Fruit fly (Drosophila melanogaster): ENCODE results near the gene D19B.

D19B gene

DNA sequence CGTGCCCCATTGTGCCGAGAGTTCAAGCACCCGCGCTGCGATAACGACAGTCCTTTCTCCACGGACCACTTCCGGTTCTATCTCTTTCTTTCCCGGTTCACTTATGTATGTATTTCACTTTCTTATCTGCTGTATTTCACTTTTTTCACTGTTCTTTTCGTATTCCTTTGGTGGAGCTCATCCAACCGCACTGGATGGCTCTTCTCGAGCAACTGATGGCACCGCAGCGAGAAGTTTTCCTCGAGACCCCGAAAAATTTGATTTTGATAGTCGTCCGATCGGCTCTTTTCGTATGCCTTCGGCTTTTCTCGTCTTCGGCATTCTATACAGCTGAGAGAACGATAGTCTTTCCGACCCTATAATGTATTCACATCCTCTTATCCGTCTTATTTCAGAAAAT, 33.1 kb upstream of the D19B start, which contains the start of gene LanA (continued):
- TF ChIP-seq otp (GFP tag; IDR thresholded peaks at IDR 0.05): peak; percentile 31; the same call in 1 of the 3 replicates
- peak; percentile 27; the same call in 1 of the 2 replicates for TF ChIP-seq CG32532 (GFP tag; IDR thresholded peaks at IDR 0.05)

DNA sequence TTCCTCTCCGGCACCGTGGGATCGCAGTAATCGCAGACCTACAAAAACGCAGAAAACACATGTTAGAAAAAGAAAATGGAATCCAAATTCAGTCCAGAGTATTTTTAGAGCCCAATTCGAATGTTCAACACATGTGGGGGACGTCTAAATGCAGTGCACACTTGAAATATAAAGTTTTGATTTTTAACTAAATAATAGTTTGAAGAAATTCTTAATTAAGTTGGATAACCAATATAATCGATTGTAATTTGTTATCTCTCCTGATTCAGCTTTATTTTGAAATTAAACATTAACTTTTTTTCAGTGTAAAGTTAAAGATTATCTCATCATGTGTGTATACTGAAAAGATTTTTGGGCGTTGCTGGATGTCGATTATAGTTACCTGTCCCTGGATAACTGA, 32.5 kb upstream of the D19B start:
- peak; percentile 48; the same call in 1 of the 3 replicates for TF ChIP-seq CG11093 (GFP tag; IDR thresholded peaks at IDR 0.05)
- peak; percentile 13 for TF ChIP-seq Dad (GFP tag; optimal IDR thresholded peaks at IDR 0.05)
- no peak for TF ChIP-seq Dbx (GFP tag; IDR thresholded peaks at IDR 0.05)
- TF ChIP-seq Ada2b (GFP tag; IDR thresholded peaks at IDR 0.05): peak; percentile 39; the same call in 1 of the 2 replicates
- peak; percentile 88 for TF ChIP-seq CG8388 (GFP tag; optimal IDR thresholded peaks at IDR 0.05)
- TF ChIP-seq tap (tag; optimal IDR thresholded peaks at IDR 0.05): peak; percentile 78
- TF ChIP-seq repo (GFP tag; optimal IDR thresholded peaks at IDR 0.05): no peak
- peak; percentile 76 for TF ChIP-seq az2 (GFP tag; optimal IDR thresholded peaks at IDR 0.05)
- no peak for TF ChIP-seq tio (GFP tag; optimal IDR thresholded peaks at IDR 0.05)
- peak; percentile 21 for TF ChIP-seq CG8944 (GFP tag; optimal IDR thresholded peaks at IDR 0.05)
- peak; percentile 67 for TF ChIP-seq CG2202 (tag; optimal IDR thresholded peaks at IDR 0.05)
- peak; percentile 53 for TF ChIP-seq CG16863 (GFP tag; optimal IDR thresholded peaks at IDR 0.05)
- TF ChIP-seq schlank (tag; optimal IDR thresholded peaks at IDR 0.05): no peak
- no peak for TF ChIP-seq CG17912 (GFP tag; optimal IDR thresholded peaks at IDR 0.05)
- TF ChIP-seq cad (GFP tag; optimal IDR thresholded peaks at IDR 0.05): no peak
- TF ChIP-seq Hey (tag; optimal IDR thresholded peaks at IDR 0.05): no peak
- no peak for TF ChIP-seq nau (GFP tag; optimal IDR thresholded peaks at IDR 0.05)
- TF ChIP-seq pan (optimal IDR thresholded peaks at IDR 0.05): no peak
- peak in 1 of 2 experiments; percentile 76 for TF ChIP-seq pan (GFP tag; optimal IDR thresholded peaks at IDR 0.05 in 1 of 2, IDR thresholded peaks at IDR 0.05 in 1 of 2)
- TF ChIP-seq exex (tag; optimal IDR thresholded peaks at IDR 0.05): no peak
- peak; percentile 6 for TF ChIP-seq CG6683 (GFP tag; optimal IDR thresholded peaks at IDR 0.05)
- TF ChIP-seq CG18262 (tag; optimal IDR thresholded peaks at IDR 0.05): peak; percentile 90
- TF ChIP-seq HHEX (GFP tag; optimal IDR thresholded peaks at IDR 0.05): no peak
- TF ChIP-seq pita (GFP tag; optimal IDR thresholded peaks at IDR 0.05): no peak
- peak; percentile 49; the same call in 1 of the 3 replicates for TF ChIP-seq Aef1 (GFP tag; IDR thresholded peaks at IDR 0.05)
- peak; percentile 69 for TF ChIP-seq HLH3B (GFP tag; IDR thresholded peaks at IDR 0.05)
- peak; percentile 52 for TF ChIP-seq zen (tag; optimal IDR thresholded peaks at IDR 0.05)
- no peak for TF ChIP-seq BtbVII (GFP tag; optimal IDR thresholded peaks at IDR 0.05)
- TF ChIP-seq CG6813 (GFP tag; optimal IDR thresholded peaks at IDR 0.05): peak; percentile 40
- TF ChIP-seq p53 (GFP tag; optimal IDR thresholded peaks at IDR 0.05): no peak
- TF ChIP-seq CG8924 (tag; optimal IDR thresholded peaks at IDR 0.05): peak; percentile 63
- no peak for TF ChIP-seq rib (GFP tag; IDR thresholded peaks at IDR 0.05)
- peak; percentile 5 for TF ChIP-seq CG12071 (GFP tag; optimal IDR thresholded peaks at IDR 0.05)
- peak; percentile 67 for TF ChIP-seq Sox100B (GFP tag; optimal IDR thresholded peaks at IDR 0.05)
- no peak for TF ChIP-seq YL-1 (GFP tag; optimal IDR thresholded peaks at IDR 0.05)
- TF ChIP-seq dpn (GFP tag; optimal IDR thresholded peaks at IDR 0.05): peak; percentile 38 to 54
- TF ChIP-seq eyg (GFP tag; optimal IDR thresholded peaks at IDR 0.05): no peak
- TF ChIP-seq tin (GFP tag; optimal IDR thresholded peaks at IDR 0.05): peak; percentile 48
- no peak for TF ChIP-seq ato (GFP tag; IDR thresholded peaks at IDR 0.05; ENCODE audit: partially characterized antibody)
- TF ChIP-seq Antp (GFP tag; optimal IDR thresholded peaks at IDR 0.05): peak; percentile 13
- TF ChIP-seq Usf (GFP tag; optimal IDR thresholded peaks at IDR 0.05): no peak
- no peak for TF ChIP-seq Hr78 (GFP tag; optimal IDR thresholded peaks at IDR 0.05)
- TF ChIP-seq Gug (GFP tag; IDR thresholded peaks at IDR 0.05): no peak
- no peak for TF ChIP-seq CG11696 (GFP tag; IDR thresholded peaks at IDR 0.05)
- no peak for TF ChIP-seq CG15514 (GFP tag; optimal IDR thresholded peaks at IDR 0.05)
- peak; percentile 80 for TF ChIP-seq CG17359 (tag; optimal IDR thresholded peaks at IDR 0.05)
- no peak for TF ChIP-seq TFAM (GFP tag; optimal IDR thresholded peaks at IDR 0.05)

All from whole organism, embryonic.